Worm (Caenorhabditis elegans): ENCODE data around the gene Y51H4A.938.

The Y51H4A.938 gene

DNA sequence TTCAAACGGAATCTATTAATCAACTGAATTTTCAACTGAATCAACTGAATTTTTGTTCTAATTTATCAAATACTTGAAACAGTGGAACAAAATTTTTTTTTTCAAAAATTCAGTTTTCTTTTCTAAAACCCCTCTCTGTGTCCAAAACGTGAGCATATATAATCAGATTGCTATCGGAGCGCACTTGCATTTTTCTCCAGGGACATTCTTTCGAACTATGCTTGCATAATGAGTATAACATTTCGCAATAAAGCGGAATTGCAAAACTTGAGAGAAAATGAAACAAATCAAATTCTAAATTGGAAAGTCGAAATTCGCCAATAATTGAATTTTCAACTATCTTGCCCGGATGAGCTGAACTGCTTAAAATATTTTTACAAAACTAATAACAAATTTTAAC is 4.9 kb upstream of the Y51H4A.938 start:
- TF ChIP-seq aly-1 (tag; optimal IDR thresholded peaks at IDR 0.05) (no peak), hmbx-1 (tag; optimal IDR thresholded peaks at IDR 0.05) (no peak), ets-7 (tag; optimal IDR thresholded peaks at IDR 0.05) (no peak), ceh-13 (GFP tag; optimal IDR thresholded peaks at IDR 0.05) (no peak), pes-1 (GFP tag; IDR thresholded peaks at IDR 0.05) (no peak), ama-1 (optimal IDR thresholded peaks at IDR 0.05) (no peak), scrt-1 (GFP tag; IDR thresholded peaks at IDR 0.05) (no peak), hnd-1 (tag; optimal IDR thresholded peaks at IDR 0.05) (no peak), hmg-4 (GFP tag; optimal IDR thresholded peaks at IDR 0.05) (no peak), tbx-11 (GFP tag; IDR thresholded peaks at IDR 0.05) (no peak), B0310.2 (tag; optimal IDR thresholded peaks at IDR 0.05) (no peak)

DNA sequence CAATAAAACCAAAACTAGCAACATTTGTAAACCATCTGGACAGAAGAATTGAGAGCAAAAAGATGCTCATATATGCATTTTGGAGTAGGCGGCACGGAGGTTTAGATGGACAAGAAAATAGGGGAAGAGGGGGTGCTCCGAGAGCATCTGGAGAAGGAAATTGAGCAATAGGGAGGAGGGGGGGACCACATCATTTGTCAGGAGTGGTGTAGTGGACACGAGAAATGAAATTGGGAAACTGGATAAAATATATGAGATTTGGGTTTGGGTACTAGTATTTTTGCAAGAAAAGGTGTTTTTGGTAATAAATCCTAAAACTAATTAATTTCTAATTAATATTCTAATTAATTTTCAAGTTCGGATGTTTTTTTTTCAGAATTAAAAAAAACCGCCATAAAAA is 3.8 kb upstream of the Y51H4A.938 start, which contains the start of gene Y51H4A.1:
Gene Y51H4A.1, minus strand, starts transcription at position 127 of the 400 bp plus-strand sequence.
- TF ChIP-seq tbx-37 (GFP tag; conservative IDR thresholded peaks at IDR 0.05) (0 out of 2 replicates have a peak, but pooled peaks have one; percentile 20), aly-1 (tag; optimal IDR thresholded peaks at IDR 0.05) (no peak), flt-1 (GFP tag; IDR thresholded peaks at IDR 0.05) (no peak)

DNA sequence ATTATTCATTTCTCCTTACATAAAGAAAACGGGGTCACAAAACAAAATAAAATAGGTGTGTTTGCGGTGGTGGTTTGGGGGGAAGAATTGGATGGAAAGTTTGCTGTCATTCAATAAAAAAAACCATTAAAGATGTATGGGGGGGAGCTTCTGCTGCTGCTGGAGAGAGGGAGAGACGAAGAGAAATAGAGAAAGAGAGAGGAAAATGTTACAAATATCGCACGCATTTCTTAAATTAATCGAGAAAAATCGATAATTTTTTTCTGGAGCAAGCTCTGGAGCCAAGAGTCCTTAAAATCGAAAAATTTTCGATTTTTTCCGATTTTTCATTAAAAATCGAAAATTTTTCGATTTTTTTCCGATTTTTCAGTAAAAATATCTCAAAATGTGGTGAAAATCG is 1.8 kb downstream of the Y51H4A.938 start:
- TF ChIP-seq B0310.2 (tag; optimal IDR thresholded peaks at IDR 0.05) (peak; percentile 18), tbx-37 (GFP tag; conservative IDR thresholded peaks at IDR 0.05) (peak; percentile 18; the same call in 1 of the 2 replicates), ama-1 (optimal IDR thresholded peaks at IDR 0.05) (peak; percentile 3), ceh-13 (GFP tag; optimal IDR thresholded peaks at IDR 0.05) (no peak)

DNA sequence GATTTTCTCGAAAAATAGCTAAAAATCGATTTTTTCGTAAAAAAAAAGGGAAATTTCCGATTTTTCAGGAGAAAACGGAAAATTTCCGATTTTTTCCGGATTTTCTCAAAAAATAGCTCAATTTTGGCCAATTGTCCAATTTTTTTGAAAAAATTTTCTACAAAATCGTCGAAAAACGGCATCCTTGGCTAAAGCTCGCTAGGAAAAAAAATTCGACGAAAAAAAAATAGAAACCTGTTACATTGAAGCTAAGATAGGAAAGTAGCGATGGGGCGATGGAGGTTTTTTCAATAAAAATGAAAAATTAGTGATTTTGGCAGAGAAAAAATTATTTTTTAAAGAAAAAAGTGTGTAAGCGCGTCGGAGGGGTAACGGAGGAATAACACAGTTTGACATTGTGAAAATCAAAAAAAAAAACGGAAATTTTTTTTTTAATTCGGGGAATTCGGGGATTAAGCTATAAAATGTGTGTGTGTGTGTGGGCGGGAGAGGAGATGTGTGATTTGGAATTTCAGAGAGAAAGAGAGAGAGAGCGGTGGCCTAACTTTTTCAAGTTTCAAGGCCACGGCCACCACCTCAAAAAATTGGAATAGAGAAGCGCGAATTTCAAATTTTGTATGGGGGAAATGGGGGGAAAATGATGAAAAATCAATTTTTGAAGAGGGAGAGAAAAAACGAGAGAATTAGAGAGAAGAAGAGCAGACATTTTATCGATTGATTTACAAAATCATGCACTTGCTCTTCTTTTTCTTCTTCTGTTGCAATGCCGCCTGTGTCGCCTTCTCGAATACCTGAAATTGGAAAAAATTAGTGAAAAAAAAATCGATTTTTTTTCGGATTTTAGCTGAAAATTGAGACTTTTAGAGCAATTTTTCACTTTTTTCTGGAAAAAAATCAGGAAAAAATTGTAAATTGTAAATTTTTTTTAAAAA is 2.6 kb downstream of the Y51H4A.938 start:
- TF ChIP-seq sea-1 (GFP tag; conservative IDR thresholded peaks at IDR 0.05), result no peak
- no peak for TF ChIP-seq tra-4 (tag; optimal IDR thresholded peaks at IDR 0.05)
- TF ChIP-seq hmbx-1 (tag; optimal IDR thresholded peaks at IDR 0.05), result no peak
- no peak for TF ChIP-seq B0310.2 (tag; optimal IDR thresholded peaks at IDR 0.05)
- no peak for TF ChIP-seq tbx-37 (GFP tag; conservative IDR thresholded peaks at IDR 0.05)
- TF ChIP-seq F13C5.2 (tag; optimal IDR thresholded peaks at IDR 0.05), result no peak
- TF ChIP-seq tbx-11 (GFP tag; IDR thresholded peaks at IDR 0.05), result no peak
- TF ChIP-seq hmg-4 (GFP tag; optimal IDR thresholded peaks at IDR 0.05), result no peak
- TF ChIP-seq flt-1 (GFP tag; IDR thresholded peaks at IDR 0.05), result no peak
- TF ChIP-seq ama-1 (optimal IDR thresholded peaks at IDR 0.05), result no peak
- TF ChIP-seq aly-1 (tag; optimal IDR thresholded peaks at IDR 0.05), result no peak
- no peak for TF ChIP-seq scrt-1 (GFP tag; IDR thresholded peaks at IDR 0.05)
- TF ChIP-seq ceh-36 (tag; optimal IDR thresholded peaks at IDR 0.05), result no peak
- no peak for TF ChIP-seq hnd-1 (tag; optimal IDR thresholded peaks at IDR 0.05)
- TF ChIP-seq ceh-13 (GFP tag; optimal IDR thresholded peaks at IDR 0.05), result no peak

DNA sequence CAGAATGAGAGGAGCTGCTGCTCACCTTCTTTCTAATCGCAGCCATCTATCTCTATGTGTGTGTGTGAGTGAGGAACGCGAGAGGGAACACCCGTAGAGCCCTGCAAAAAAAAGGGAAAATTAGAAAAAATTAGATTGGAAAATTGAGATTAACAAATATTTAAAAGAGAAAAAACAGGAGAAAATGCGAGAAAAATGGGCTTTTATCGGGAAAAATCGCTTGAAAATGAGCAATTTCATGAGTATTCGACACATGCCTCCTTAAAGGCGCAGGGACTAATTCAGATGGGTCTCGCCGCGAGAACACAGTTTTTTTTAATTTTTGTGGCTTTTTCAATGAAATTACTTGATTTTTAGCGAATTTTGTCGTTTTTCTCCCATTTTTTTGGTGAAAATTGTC is 7.9 kb downstream of the Y51H4A.938 start, which contains the start of gene rho-1:
Gene rho-1, minus strand, starts transcription at position 101 of the 400 bp plus-strand sequence.
- TF ChIP-seq scrt-1 (GFP tag; IDR thresholded peaks at IDR 0.05), result no peak
- TF ChIP-seq pes-1 (GFP tag; IDR thresholded peaks at IDR 0.05), result no peak
- TF ChIP-seq flt-1 (GFP tag; IDR thresholded peaks at IDR 0.05), result no peak
- TF ChIP-seq tbx-37 (GFP tag; conservative IDR thresholded peaks at IDR 0.05), result no peak
- no peak for TF ChIP-seq hnd-1 (tag; optimal IDR thresholded peaks at IDR 0.05)
- no peak for TF ChIP-seq F13C5.2 (tag; optimal IDR thresholded peaks at IDR 0.05)
- TF ChIP-seq hmg-4 (GFP tag; optimal IDR thresholded peaks at IDR 0.05), result no peak
- TF ChIP-seq tbx-11 (GFP tag; IDR thresholded peaks at IDR 0.05), result no peak
- TF ChIP-seq ceh-36 (tag; optimal IDR thresholded peaks at IDR 0.05), result no peak

DNA sequence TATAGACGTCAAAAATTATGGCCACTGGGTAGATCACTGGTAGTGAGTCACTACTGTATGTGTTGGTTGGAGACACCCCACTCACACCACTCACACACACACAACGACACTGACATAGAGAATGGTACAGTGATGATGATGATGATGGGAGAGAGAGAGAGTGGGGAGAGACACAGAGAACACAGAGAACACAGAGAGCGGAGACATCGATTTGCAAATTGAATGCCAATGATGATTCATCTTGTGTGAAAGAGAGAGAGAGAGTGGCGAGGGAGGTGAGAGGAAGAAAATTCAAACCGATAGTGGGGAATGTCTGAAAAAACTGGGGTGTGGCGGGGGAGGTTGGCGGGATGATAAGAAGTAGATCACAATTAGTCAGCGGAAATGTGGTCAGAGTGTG is 9.0 kb downstream of the Y51H4A.938 start:
- TF ChIP-seq pes-1 (GFP tag; IDR thresholded peaks at IDR 0.05), result no peak
- TF ChIP-seq hnd-1 (tag; optimal IDR thresholded peaks at IDR 0.05), result no peak

DNA sequence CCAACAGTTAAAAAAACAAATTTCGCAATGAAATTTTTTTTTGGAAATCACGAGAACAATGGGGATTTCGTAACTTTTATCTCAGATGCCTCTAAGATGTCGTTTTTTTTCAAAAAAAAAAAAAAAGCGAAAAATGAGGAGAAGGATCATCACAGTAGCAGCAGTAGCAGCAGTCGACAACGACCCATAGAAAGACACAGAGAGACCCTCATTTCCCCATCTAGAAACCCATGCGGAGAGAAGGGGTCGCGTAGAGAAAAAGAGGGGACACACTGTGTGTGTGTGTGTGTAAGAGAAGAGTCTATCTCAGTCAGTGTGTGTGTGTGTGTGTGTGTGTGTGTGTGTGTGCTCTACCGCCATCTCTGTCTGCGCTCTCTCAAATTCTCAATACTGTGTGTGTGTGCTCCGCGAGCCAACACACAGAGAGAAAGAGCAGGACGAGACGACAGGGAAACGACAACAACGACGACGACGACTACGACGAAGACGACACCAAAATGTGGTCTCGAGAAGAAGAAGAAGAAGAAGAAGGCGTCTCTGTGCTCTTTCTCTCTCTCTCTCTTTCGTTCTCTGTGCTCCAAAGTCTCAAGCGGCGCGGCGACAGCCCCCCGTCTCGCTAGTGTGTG is 10.5 kb downstream of the Y51H4A.938 start:
- TF ChIP-seq ets-7 (tag; optimal IDR thresholded peaks at IDR 0.05) (no peak), flt-1 (GFP tag; IDR thresholded peaks at IDR 0.05) (peak; percentile 40), F13C5.2 (tag; optimal IDR thresholded peaks at IDR 0.05) (peak; percentile 16), tbx-11 (GFP tag; IDR thresholded peaks at IDR 0.05) (peak; percentile 6; the same call in 1 of the 2 replicates), sea-1 (GFP tag; conservative IDR thresholded peaks at IDR 0.05) (no peak), hmg-4 (GFP tag; optimal IDR thresholded peaks at IDR 0.05) (peak; percentile 88), aly-1 (tag; optimal IDR thresholded peaks at IDR 0.05) (no peak), ceh-13 (GFP tag; optimal IDR thresholded peaks at IDR 0.05) (no peak), B0310.2 (tag; optimal IDR thresholded peaks at IDR 0.05) (peak; percentile 10), tra-4 (tag; optimal IDR thresholded peaks at IDR 0.05) (no peak), ama-1 (optimal IDR thresholded peaks at IDR 0.05) (no peak), ceh-36 (tag; optimal IDR thresholded peaks at IDR 0.05) (peak; percentile 48), hmbx-1 (tag; optimal IDR thresholded peaks at IDR 0.05) (no peak), hnd-1 (tag; optimal IDR thresholded peaks at IDR 0.05) (no peak), scrt-1 (GFP tag; IDR thresholded peaks at IDR 0.05) (no peak), tbx-37 (GFP tag; conservative IDR thresholded peaks at IDR 0.05) (peak; percentile 3; the same call in 1 of the 2 replicates), pes-1 (GFP tag; IDR thresholded peaks at IDR 0.05) (no peak)

Measured in whole organism, early embryonic.